Worm (Caenorhabditis elegans) whole organism, young adult: Measurements from ENCODE around the gene F07H5.10.

Experiments used
- F37B4.10 ChIP-seq: fragments of 200-800 bp; sonication (Bioruptor generic); IDR thresholded peaks from 2 replicates; pipeline ENCODE4 v1.3.6; 2022; ENCODE audit warnings: missing genetic modification characterization, missing compliant biosample characterization
- F55B11.4 ChIP-seq: sonication (generic microtip); optimal IDR thresholded peaks from 2 replicates; lab custom pipeline; 2016; ENCODE audit warnings: missing compliant biosample characterization, missing genetic modification characterization, borderline replicate concordance; ENCODE audit not compliant: insufficient read depth
- akir-1 ChIP-seq: fragments of 200-800 bp; sonication (Bioruptor generic); optimal IDR thresholded peaks from 2 replicates; lab custom pipeline; 2018; ENCODE audit warnings: mild to moderate bottlenecking, missing genetic modification characterization, moderate library complexity, missing compliant biosample characterization
- cebp-1 ChIP-seq, 2 experiments: fragments of 200-800 bp in 1 of 2; sonication (Bioruptor generic) in 1 of 2; sonication (generic microtip) in 1 of 2; IDR thresholded peaks in 1 of 2; optimal IDR thresholded peaks in 1 of 2; 2 replicates each; pipeline versions ENCODE4 v1.3.6 to Lab custom; 2017 to 2022; ENCODE audit warnings: missing compliant biosample characterization in 2 of 2, missing genetic modification characterization in 2 of 2, mild to moderate bottlenecking in 1 of 2, missing genetic modification reagents in 1 of 2, moderate library complexity in 1 of 2
- efl-1 ChIP-seq: fragments of 150-350 bp; optimal IDR thresholded peaks from 2 replicates; lab custom pipeline; 2014; ENCODE audit warnings: missing biosample characterization, missing genetic modification reagents, missing genetic modification characterization
- egl-18 ChIP-seq: fragments of 200-800 bp; sonication (Bioruptor generic); IDR thresholded peaks from 2 replicates; pipeline ENCODE4 v1.3.6; 2022; ENCODE audit warnings: missing genetic modification reagents, missing genetic modification characterization, missing compliant biosample characterization
- madf-6 ChIP-seq: fragments of 200-800 bp; sonication (Bioruptor generic); IDR thresholded peaks from 2 replicates; pipeline ENCODE4 v1.3.6; 2022; ENCODE audit warnings: missing genetic modification reagents, missing genetic modification characterization, missing compliant biosample characterization
- nhr-179 ChIP-seq: sonication (generic microtip); optimal IDR thresholded peaks from 2 replicates; lab custom pipeline; 2016; ENCODE audit warnings: mild to moderate bottlenecking, missing genetic modification characterization, missing compliant biosample characterization
- rcor-1 ChIP-seq: fragments of 200-800 bp; sonication (Bioruptor generic); IDR thresholded peaks from 2 replicates; pipeline ENCODE4 v1.3.6; 2022; ENCODE audit warnings: missing genetic modification reagents, missing genetic modification characterization, missing compliant biosample characterization
- ztf-3 ChIP-seq: fragments of 200-800 bp; sonication (Bioruptor generic); optimal IDR thresholded peaks from 2 replicates; lab custom pipeline; 2018; ENCODE audit warnings: mild to moderate bottlenecking, missing genetic modification characterization, missing compliant biosample characterization

DNA sequence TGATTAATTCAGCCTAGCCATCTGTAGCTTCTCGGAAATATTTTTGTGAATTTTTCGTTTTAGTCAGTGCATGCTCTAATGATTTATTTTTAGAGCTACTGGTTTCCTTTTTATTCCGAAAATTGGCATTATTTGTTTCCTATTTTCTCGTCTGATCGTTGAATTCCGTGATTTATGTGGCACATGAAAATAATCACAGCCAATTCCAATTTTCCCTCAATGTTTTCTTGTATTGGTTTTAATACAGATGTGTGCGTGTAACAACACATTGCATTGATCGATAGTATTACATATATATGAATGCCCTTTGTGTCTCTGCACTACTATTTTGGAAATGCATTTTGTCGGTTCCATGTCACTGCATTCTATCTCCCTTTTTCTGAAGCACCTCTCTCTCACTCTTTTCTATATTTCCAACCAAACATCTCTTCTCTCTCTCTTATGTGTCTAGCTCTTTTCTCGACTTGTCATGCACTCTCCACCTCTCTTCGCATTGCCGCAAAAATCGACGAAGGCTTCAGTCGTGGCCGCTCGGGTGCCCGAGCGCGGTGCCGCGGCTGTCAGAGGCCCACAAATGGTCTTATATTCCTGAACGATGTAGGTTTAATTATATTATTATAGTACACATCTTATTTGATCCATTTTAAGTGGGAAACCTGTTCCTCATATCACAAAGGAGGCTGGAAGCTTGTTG is 24.0 kb downstream of the F07H5.10 start:
- no peak for TF ChIP-seq nhr-179 (tag; lab: Kevin White, UChicago)
- no peak for TF ChIP-seq madf-6 (GFP tag; lab: Robert Waterston, UW)
- TF ChIP-seq ztf-3 (GFP tag; lab: Kevin White, UChicago): no peak
- no peak for TF ChIP-seq efl-1 (GFP tag; lab: Kevin White, UChicago)
- TF ChIP-seq egl-18 (GFP tag; lab: Robert Waterston, UW): no peak
- TF ChIP-seq F37B4.10 (GFP tag; lab: Robert Waterston, UW): no peak
- no peak for TF ChIP-seq akir-1
- TF ChIP-seq rcor-1: no peak
- no peak for TF ChIP-seq F55B11.4 (tag; lab: Kevin White, UChicago)
- TF ChIP-seq cebp-1 (GFP tag; IDR thresholded peaks at IDR 0.05; lab: Robert Waterston, UW): no peak
- peak; percentile 50 for TF ChIP-seq cebp-1 (tag; optimal IDR thresholded peaks at IDR 0.05; lab: Kevin White, UChicago)
